Fruit fly (Drosophila melanogaster): Measurements from ENCODE around the gene hzg.

The hzg gene

dm6 chr3L:16048086-16048485 lies 43.5 kb upstream of the hzg start (continued):
- TF ChIP-seq Ptx1 (GFP tag; IDR thresholded peaks at IDR 0.05) = peak; percentile 52; the same call in 1 of the 2 replicates
- peak; percentile 36; the same call in 1 of the 2 replicates for TF ChIP-seq E2f2 (GFP tag; IDR thresholded peaks at IDR 0.05)
- TF ChIP-seq CG10267 (tag; optimal IDR thresholded peaks at IDR 0.05) = no peak
- TF ChIP-seq CG11695 (GFP tag; IDR thresholded peaks at IDR 0.05) = peak; percentile 94
- TF ChIP-seq grau (tag; optimal IDR thresholded peaks at IDR 0.05) = peak; percentile 62
- TF ChIP-seq gfzf (GFP tag; optimal IDR thresholded peaks at IDR 0.05) = no peak
- peak; percentile 50; the same call in 1 of the 2 replicates for TF ChIP-seq chm (GFP tag; IDR thresholded peaks at IDR 0.05)
- TF ChIP-seq vnd (GFP tag; IDR thresholded peaks at IDR 0.05; ENCODE audit: partially characterized antibody) = no peak
- TF ChIP-seq maf-S (GFP tag; optimal IDR thresholded peaks at IDR 0.05) = peak; percentile 8
- TF ChIP-seq row (GFP tag; IDR thresholded peaks at IDR 0.05) = peak; percentile 71
- TF ChIP-seq CG18262 (tag; optimal IDR thresholded peaks at IDR 0.05) = no peak
- no peak for TF ChIP-seq Atf3 (GFP tag; optimal IDR thresholded peaks at IDR 0.05)
- TF ChIP-seq ranshi (GFP tag; IDR thresholded peaks at IDR 0.05) = peak; percentile 60; the same call in 1 of the 2 replicates
- TF ChIP-seq otp (GFP tag; IDR thresholded peaks at IDR 0.05) = 0 out of 3 replicates have a peak, but pooled peaks have one; percentile 39
- no peak for TF ChIP-seq Eip74EF (GFP tag; optimal IDR thresholded peaks at IDR 0.05)
- no peak for TF ChIP-seq ro (GFP tag; IDR thresholded peaks at IDR 0.05)
- no peak for TF ChIP-seq Jarid2 (GFP tag; optimal IDR thresholded peaks at IDR 0.05)
- TF ChIP-seq CG4360 (GFP tag; IDR thresholded peaks at IDR 0.05) = no peak
- TF ChIP-seq CG3407 (GFP tag; optimal IDR thresholded peaks at IDR 0.05) = no peak
- TF ChIP-seq Nf-YC (tag; optimal IDR thresholded peaks at IDR 0.05) = peak; percentile 44
- TF ChIP-seq CG12104 (GFP tag; optimal IDR thresholded peaks at IDR 0.05) = no peak
- TF ChIP-seq HLHmδ (GFP tag; optimal IDR thresholded peaks at IDR 0.05) = no peak
- TF ChIP-seq h (optimal IDR thresholded peaks at IDR 0.05) = no peak
- no peak for TF ChIP-seq pfk (GFP tag; optimal IDR thresholded peaks at IDR 0.05)
- TF ChIP-seq bsh (GFP tag; optimal IDR thresholded peaks at IDR 0.05) = peak in 1 of 2 experiments; percentile 18
- TF ChIP-seq pita (GFP tag; optimal IDR thresholded peaks at IDR 0.05) = no peak
- TF ChIP-seq gcm (GFP tag; optimal IDR thresholded peaks at IDR 0.05) = no peak
- TF ChIP-seq C15 (GFP tag; IDR thresholded peaks at IDR 0.05) = 0 out of 3 replicates have a peak, but pooled peaks have one; percentile 22
- 0 out of 2 replicates have a peak, but pooled peaks have one; percentile 45 for TF ChIP-seq CG3847 (GFP tag; IDR thresholded peaks at IDR 0.05)
- no peak for TF ChIP-seq mld (GFP tag; IDR thresholded peaks at IDR 0.05; ENCODE audit: partially characterized antibody)
- TF ChIP-seq seq (GFP tag; IDR thresholded peaks at IDR 0.05) = no peak
- peak; percentile 7 for TF ChIP-seq crc (GFP tag; optimal IDR thresholded peaks at IDR 0.05)
- peak; percentile 60 for TF ChIP-seq Xrp1 (GFP tag; IDR thresholded peaks at IDR 0.05)
- TF ChIP-seq cwo (GFP tag; optimal IDR thresholded peaks at IDR 0.05) = peak; percentile 18
- no peak for TF ChIP-seq CG34224 (GFP tag; IDR thresholded peaks at IDR 0.05; ENCODE audit: partially characterized antibody)
- peak; percentile 69 for TF ChIP-seq CG15269 (tag; optimal IDR thresholded peaks at IDR 0.05)
- no peak for TF ChIP-seq CG2202 (tag; optimal IDR thresholded peaks at IDR 0.05)
- peak; percentile 27 for TF ChIP-seq Antp (GFP tag; optimal IDR thresholded peaks at IDR 0.05)
- TF ChIP-seq wdn (GFP tag; IDR thresholded peaks at IDR 0.05) = peak; percentile 40; the same call in 1 of the 2 replicates
- no peak for TF ChIP-seq tio (GFP tag; optimal IDR thresholded peaks at IDR 0.05)
- no peak for TF ChIP-seq stwl (tag; optimal IDR thresholded peaks at IDR 0.05)
- peak; percentile 27 for TF ChIP-seq CG12391 (tag; optimal IDR thresholded peaks at IDR 0.05)
- TF ChIP-seq NC2β (GFP tag; optimal IDR thresholded peaks at IDR 0.05) = no peak
- TF ChIP-seq NFAT (GFP tag; IDR thresholded peaks at IDR 0.05) = 0 out of 2 replicates have a peak, but pooled peaks have one; percentile 45
- TF ChIP-seq CG11723 (GFP tag; optimal IDR thresholded peaks at IDR 0.05) = peak; percentile 10
- TF ChIP-seq jigr1 (GFP tag; IDR thresholded peaks at IDR 0.05) = no peak
- TF ChIP-seq CG34422 (GFP tag; IDR thresholded peaks at IDR 0.05) = no peak
- TF ChIP-seq CG12744 (GFP tag; optimal IDR thresholded peaks at IDR 0.05) = peak; percentile 42
- no peak for TF ChIP-seq CG4404 (GFP tag; IDR thresholded peaks at IDR 0.05)
- TF ChIP-seq prd (optimal IDR thresholded peaks at IDR 0.05) = no peak
- TF ChIP-seq prd (GFP tag; IDR thresholded peaks at IDR 0.05) = peak; percentile 64
